Worm (Caenorhabditis elegans) whole organism, L1 larva: ENCODE results near the gene msa-1.

Experiments
- C04F5.9 ChIP-seq: sonication (generic microtip); optimal IDR thresholded peaks from 2 replicates; lab custom pipeline; 2016; ENCODE audit warnings: missing genetic modification characterization, missing compliant biosample characterization
- aha-1 ChIP-seq: fragments of 150-350 bp; optimal IDR thresholded peaks from 2 replicates; lab custom pipeline; 2014; ENCODE audit warnings: missing biosample characterization, missing genetic modification characterization
- alr-1 ChIP-seq: fragments of 200-800 bp; sonication (Bioruptor generic); optimal IDR thresholded peaks from 2 replicates; lab custom pipeline; 2018; ENCODE audit warnings: borderline replicate concordance, mild to moderate bottlenecking, missing genetic modification characterization, missing compliant biosample characterization
- aly-2 ChIP-seq: fragments of 150-350 bp; optimal IDR thresholded peaks from 2 replicates; lab custom pipeline; 2014; ENCODE audit warnings: missing biosample characterization, missing genetic modification characterization
- ama-1 ChIP-seq: fragments of 150-350 bp; optimal IDR thresholded peaks from 2 replicates; lab custom pipeline; 2014
- ceh-63 ChIP-seq: fragments of 200-800 bp; sonication (Bioruptor generic); optimal IDR thresholded peaks from 2 replicates; lab custom pipeline; 2018; ENCODE audit warnings: mild to moderate bottlenecking, missing genetic modification characterization, missing compliant biosample characterization
- ceh-82 ChIP-seq, 3 experiments: fragments of 150-350 bp in 1 of 3; sonication (generic microtip) in 2 of 3; optimal IDR thresholded peaks; 2 replicates each; lab custom pipeline; 2014 to 2017; ENCODE audit warnings: missing biosample characterization in 3 of 3, missing genetic modification characterization in 3 of 3
- ceh-88 ChIP-seq: fragments of 200-800 bp; sonication (Bioruptor generic); IDR thresholded peaks from 2 replicates; pipeline ENCODE4 v1.3.6; 2022; ENCODE audit warnings: missing genetic modification characterization, missing compliant biosample characterization
- ceh-90 ChIP-seq: sonication (generic microtip); optimal IDR thresholded peaks from 2 replicates; lab custom pipeline; 2016; ENCODE audit warnings: missing genetic modification characterization, missing compliant biosample characterization
- dpl-1 ChIP-seq, 3 experiments: fragments of 150-350 bp in 2 of 3; sonication (generic microtip) in 1 of 3; optimal IDR thresholded peaks; 2 replicates each; lab custom pipeline; 2014 to 2017; ENCODE audit warnings: missing biosample characterization in 3 of 3, missing genetic modification characterization in 3 of 3, missing genetic modification reagents in 3 of 3
- dsc-1 ChIP-seq: sonication (generic microtip); optimal IDR thresholded peaks from 2 replicates; lab custom pipeline; 2016; ENCODE audit warnings: mild to moderate bottlenecking, missing genetic modification characterization, missing compliant biosample characterization
- efl-1 ChIP-seq, 4 experiments: fragments of 150-350 bp; optimal IDR thresholded peaks in 3 of 4; peaks in 1 of 4; 1 replicate in 1 of 4; 2 replicates in 3 of 4; lab custom pipeline; 2014; ENCODE audit warnings: missing biosample characterization in 2 of 4, missing genetic modification characterization in 2 of 4, missing genetic modification reagents in 2 of 4
- egl-27 ChIP-seq, 2 experiments: fragments of 150-350 bp in 1 of 2; sonication (generic microtip); optimal IDR thresholded peaks; 3 replicates each; lab custom pipeline; 2017 to 2018; ENCODE audit warnings: missing biosample characterization in 2 of 2, missing genetic modification characterization in 2 of 2, missing genetic modification reagents in 2 of 2
- elt-2 ChIP-seq: sonication (generic microtip); optimal IDR thresholded peaks from 2 replicates; lab custom pipeline; 2016; ENCODE audit warnings: missing genetic modification characterization, mild to moderate bottlenecking, inconsistent platforms, missing compliant biosample characterization, missing genetic modification reagents
- fkh-10 ChIP-seq: sonication (generic microtip); optimal IDR thresholded peaks from 2 replicates; lab custom pipeline; 2017; ENCODE audit warnings: missing biosample characterization, missing genetic modification reagents, missing genetic modification characterization
- fkh-8 ChIP-seq: sonication (generic microtip); optimal IDR thresholded peaks from 2 replicates; lab custom pipeline; 2016; ENCODE audit warnings: mild to moderate bottlenecking, missing genetic modification characterization, missing compliant biosample characterization
- fos-1 ChIP-seq: fragments of 150-350 bp; optimal IDR thresholded peaks from 2 replicates; lab custom pipeline; 2014; ENCODE audit warnings: missing biosample characterization, missing genetic modification characterization
- grh-1 ChIP-seq: fragments of 200-800 bp; sonication (Bioruptor generic); IDR thresholded peaks from 2 replicates; pipeline ENCODE4 v1.3.6; 2022; ENCODE audit warnings: missing genetic modification reagents, missing genetic modification characterization, missing compliant biosample characterization
- hpl-2 ChIP-seq: fragments of 150-350 bp; optimal IDR thresholded peaks from 2 replicates; lab custom pipeline; 2014; ENCODE audit warnings: missing biosample characterization, missing genetic modification reagents, missing genetic modification characterization
- irx-1 ChIP-seq: sonication (generic microtip); optimal IDR thresholded peaks from 2 replicates; lab custom pipeline; 2016; ENCODE audit warnings: missing genetic modification characterization, missing compliant biosample characterization
- lin-13 ChIP-seq: fragments of 150-350 bp; optimal IDR thresholded peaks from 2 replicates; lab custom pipeline; 2014; ENCODE audit warnings: missing biosample characterization, missing genetic modification reagents, missing genetic modification characterization
- lin-35 ChIP-seq, 2 experiments: fragments of 150-350 bp; optimal IDR thresholded peaks; 2 replicates each; lab custom pipeline; 2014; ENCODE audit warnings: missing biosample characterization in 2 of 2, missing genetic modification characterization in 2 of 2, missing genetic modification reagents in 2 of 2
- lin-39 ChIP-seq: fragments of 150-350 bp; optimal IDR thresholded peaks from 2 replicates; lab custom pipeline; 2014; ENCODE audit warnings: missing biosample characterization, missing genetic modification reagents, missing genetic modification characterization
- lir-3 ChIP-seq: sonication (generic microtip); optimal IDR thresholded peaks from 2 replicates; lab custom pipeline; 2016; ENCODE audit warnings: mild to moderate bottlenecking, missing genetic modification characterization, moderate library complexity, missing compliant biosample characterization; ENCODE audit not compliant: poor library complexity
- lsy-2 ChIP-seq, 2 experiments: fragments of 150-350 bp; optimal IDR thresholded peaks; 2 replicates each; lab custom pipeline; 2014; ENCODE audit warnings: missing biosample characterization in 2 of 2, missing genetic modification characterization in 2 of 2
- mdl-1 ChIP-seq, 2 experiments: fragments of 150-350 bp; optimal IDR thresholded peaks; 2 replicates each; lab custom pipeline; 2014 to 2017; ENCODE audit warnings: missing biosample characterization in 2 of 2, missing genetic modification characterization in 2 of 2, inconsistent platforms in 1 of 2
- mep-1 ChIP-seq: fragments of 150-350 bp; optimal IDR thresholded peaks from 2 replicates; lab custom pipeline; 2014; ENCODE audit warnings: missing biosample characterization, missing genetic modification characterization
- nhr-11 ChIP-seq: fragments of 150-350 bp; optimal IDR thresholded peaks from 2 replicates; lab custom pipeline; 2014; ENCODE audit warnings: missing biosample characterization, missing genetic modification characterization
- nhr-19 ChIP-seq: fragments of 200-800 bp; sonication (Bioruptor generic); conservative IDR thresholded peaks from 2 replicates; pipeline ENCODE4 v1.3.6; 2022; ENCODE audit warnings: missing genetic modification characterization, missing compliant biosample characterization
- nhr-20 ChIP-seq: sonication (generic microtip); optimal IDR thresholded peaks from 2 replicates; lab custom pipeline; 2016; ENCODE audit warnings: mild to moderate bottlenecking, missing genetic modification characterization, missing compliant biosample characterization
- nhr-84 ChIP-seq: sonication (generic microtip); optimal IDR thresholded peaks from 2 replicates; lab custom pipeline; 2017; ENCODE audit warnings: missing biosample characterization, missing genetic modification characterization
- nhr-85 ChIP-seq: sonication (generic microtip); peaks from one replicate; lab custom pipeline; 2016; ENCODE audit warnings: missing genetic modification characterization, inconsistent platforms, missing compliant biosample characterization
- pag-3 ChIP-seq: sonication (generic microtip); optimal IDR thresholded peaks from 2 replicates; lab custom pipeline; 2017; ENCODE audit warnings: missing genetic modification characterization, mild to moderate bottlenecking, missing compliant biosample characterization, antibody characterized with exemption, borderline replicate concordance; ENCODE audit not compliant: insufficient read depth
- pax-3 ChIP-seq: fragments of 200-800 bp; sonication (Bioruptor generic); optimal IDR thresholded peaks from 2 replicates; lab custom pipeline; 2018; ENCODE audit warnings: mild to moderate bottlenecking, missing genetic modification characterization, moderate library complexity, missing compliant biosample characterization
- skn-1 ChIP-seq: fragments of 150-350 bp; optimal IDR thresholded peaks from 2 replicates; lab custom pipeline; 2014; ENCODE audit warnings: missing biosample characterization, missing genetic modification characterization
- snpc-4 ChIP-seq: fragments of 150-350 bp; optimal IDR thresholded peaks from 2 replicates; lab custom pipeline; 2014; ENCODE audit warnings: missing biosample characterization, missing genetic modification characterization
- sox-4 ChIP-seq: sonication (generic microtip); optimal IDR thresholded peaks from 2 replicates; lab custom pipeline; 2016; ENCODE audit warnings: missing genetic modification characterization, missing compliant biosample characterization
- sup-37 ChIP-seq: fragments of 200-800 bp; sonication (Bioruptor generic); optimal IDR thresholded peaks from 2 replicates; lab custom pipeline; 2018; ENCODE audit warnings: mild to moderate bottlenecking, missing genetic modification characterization, missing compliant biosample characterization
- tbx-2 ChIP-seq: sonication (generic microtip); optimal IDR thresholded peaks from 2 replicates; lab custom pipeline; 2016; ENCODE audit warnings: missing genetic modification characterization, missing compliant biosample characterization
- tlp-1 ChIP-seq: fragments of 150-350 bp; optimal IDR thresholded peaks from 2 replicates; lab custom pipeline; 2014; ENCODE audit warnings: missing biosample characterization, missing genetic modification characterization
- unc-130 ChIP-seq: fragments of 150-350 bp; optimal IDR thresholded peaks from 2 replicates; lab custom pipeline; 2017; ENCODE audit warnings: missing biosample characterization, missing genetic modification characterization, inconsistent platforms
- unc-98 ChIP-seq: fragments of 200-800 bp; sonication (Bioruptor generic); IDR thresholded peaks from 2 replicates; pipeline ENCODE4 v1.3.6; 2022; ENCODE audit warnings: missing genetic modification characterization, missing compliant biosample characterization
- zag-1 ChIP-seq: fragments of 150-350 bp; optimal IDR thresholded peaks from 2 replicates; lab custom pipeline; 2014; ENCODE audit warnings: missing biosample characterization, missing genetic modification characterization
- ztf-11 ChIP-seq, 2 experiments: sonication (generic microtip); optimal IDR thresholded peaks; 2 replicates each; lab custom pipeline; 2016 to 2017; ENCODE audit warnings: missing genetic modification characterization in 2 of 2, missing biosample characterization in 1 of 2, missing compliant biosample characterization in 1 of 2
- ztf-4 ChIP-seq: fragments of 150-350 bp; optimal IDR thresholded peaks from 2 replicates; lab custom pipeline; 2014; ENCODE audit warnings: missing biosample characterization, missing genetic modification characterization

msa-1 gene

ce11 chrIV:9117700-9118099 is 29.3 kb downstream of the msa-1 start:
- TF ChIP-seq skn-1 (tag; lab: Kevin White, UChicago) (no peak), lir-3 (tag; lab: Kevin White, UChicago) (no peak), nhr-19 (GFP tag; lab: Robert Waterston, UW) (no peak), ceh-63 (GFP tag; lab: Kevin White, UChicago) (no peak), sox-4 (tag; lab: Kevin White, UChicago) (no peak), fos-1 (tag; lab: Kevin White, UChicago) (no peak), nhr-11 (tag; lab: Kevin White, UChicago) (no peak), efl-1 (optimal IDR thresholded peaks at IDR 0.05; lab: Kevin White, UChicago) (no peak), efl-1 (GFP tag; optimal IDR thresholded peaks at IDR 0.05 in 1 of 2; lab: Kevin White, UChicago) (no peak), C04F5.9 (tag; lab: Kevin White, UChicago) (no peak), ztf-11 (tag; optimal IDR thresholded peaks at IDR 0.05; lab: Kevin White, UChicago) (no peak), elt-2 (tag; lab: Kevin White, UChicago) (no peak), nhr-20 (tag; lab: Kevin White, UChicago) (no peak), grh-1 (no peak), egl-27 (tag; optimal IDR thresholded peaks at IDR 0.05; lab: Kevin White, UChicago) (no peak), pag-3 (tag; lab: Kevin White, UChicago) (no peak), lin-39 (no peak)

- TF ChIP-seq unc-98 (GFP tag; lab: Robert Waterston, UW) (no peak), efl-1 (optimal IDR thresholded peaks at IDR 0.05; lab: Kevin White, UChicago) (no peak), efl-1 (GFP tag; optimal IDR thresholded peaks at IDR 0.05 in 1 of 2; lab: Kevin White, UChicago) (peak in 1 of 2 experiments; percentile 42), elt-2 (tag; lab: Kevin White, UChicago) (peak; percentile 41)
Measured at ce11 chrIV:9118348-9118747, 30.0 kb downstream of the msa-1 start.

DNA sequence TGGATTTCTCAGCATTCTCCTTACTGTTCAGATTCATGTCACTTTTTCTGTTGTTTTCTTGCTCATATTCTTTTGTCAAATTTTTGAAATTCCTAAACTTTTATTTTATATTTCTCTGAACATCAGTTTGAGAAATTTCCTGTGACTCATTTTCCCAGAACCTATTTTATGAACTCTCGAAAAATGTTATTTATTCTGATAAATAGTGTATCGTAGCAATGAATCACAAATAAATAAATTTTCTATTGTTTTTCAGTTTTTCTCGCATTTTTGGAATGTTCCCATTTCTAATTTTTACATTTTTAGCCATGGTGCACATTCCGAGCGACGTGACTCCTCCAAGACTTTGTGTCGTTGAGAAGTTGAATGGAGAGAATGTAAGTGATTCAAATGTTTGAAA is 30.4 kb downstream of the msa-1 start, which contains the start of gene nrfl-1:
Gene nrfl-1, plus strand, starts transcription at position 301 of the 400 bp plus-strand sequence.
- no peak for TF ChIP-seq pax-3
- no peak for TF ChIP-seq dsc-1 (tag; lab: Kevin White, UChicago)
- TF ChIP-seq ztf-4 (tag; lab: Kevin White, UChicago): no peak
- no peak for TF ChIP-seq aha-1 (tag; lab: Kevin White, UChicago)
- no peak for TF ChIP-seq nhr-20 (tag; lab: Kevin White, UChicago)
- TF ChIP-seq dpl-1 (GFP tag; optimal IDR thresholded peaks at IDR 0.05; lab: Kevin White, UChicago): no peak
- TF ChIP-seq fkh-8 (tag; lab: Kevin White, UChicago): no peak
- no peak for TF ChIP-seq egl-27 (tag; optimal IDR thresholded peaks at IDR 0.05; lab: Kevin White, UChicago)

ce11 chrIV:9120220-9120619 is 31.8 kb downstream of the msa-1 start:
- no peak for TF ChIP-seq nhr-85 (tag; lab: Kevin White, UChicago)
- TF ChIP-seq ceh-90 (tag; lab: Kevin White, UChicago): no peak
- TF ChIP-seq nhr-84 (tag; lab: Kevin White, UChicago): no peak
- TF ChIP-seq unc-130 (tag; lab: Kevin White, UChicago): no peak
- TF ChIP-seq lin-39: no peak
- no peak for TF ChIP-seq ama-1
- TF ChIP-seq aly-2 (tag; lab: Kevin White, UChicago): no peak
- no peak for TF ChIP-seq pax-3
- no peak for TF ChIP-seq fkh-10 (GFP tag; lab: Kevin White, UChicago)
- TF ChIP-seq alr-1: no peak
- TF ChIP-seq tlp-1 (tag; lab: Kevin White, UChicago): no peak
- no peak for TF ChIP-seq mdl-1 (tag; optimal IDR thresholded peaks at IDR 0.05; lab: Kevin White, UChicago)
- TF ChIP-seq aha-1 (tag; lab: Kevin White, UChicago): no peak

DNA sequence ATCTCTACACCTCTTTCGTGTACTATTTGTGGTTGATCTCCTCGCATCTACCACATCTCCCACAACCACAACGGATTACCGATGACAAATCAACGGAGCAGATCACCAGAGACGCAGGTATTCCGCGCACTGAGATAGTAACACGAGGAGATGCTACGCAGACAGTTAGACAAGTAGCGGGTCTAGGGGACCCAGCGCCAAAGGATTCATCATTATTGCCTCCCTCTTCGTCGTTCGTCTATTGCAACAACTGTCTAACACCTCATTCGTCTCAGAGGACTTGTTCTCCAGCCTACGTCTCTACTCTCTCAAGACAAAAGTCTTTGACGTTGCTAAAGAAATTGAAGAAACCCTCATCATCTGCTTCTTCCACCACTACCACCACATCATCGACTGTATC is 33.2 kb downstream of the msa-1 start:
- peak; percentile 17 for TF ChIP-seq fos-1 (tag; lab: Kevin White, UChicago)
- peak; percentile 27 to 64 for TF ChIP-seq lsy-2 (tag; optimal IDR thresholded peaks at IDR 0.05; lab: Kevin White, UChicago)
- TF ChIP-seq efl-1 (optimal IDR thresholded peaks at IDR 0.05; lab: Kevin White, UChicago): peak; percentile 56 to 65
- no peak for TF ChIP-seq efl-1 (GFP tag; optimal IDR thresholded peaks at IDR 0.05 in 1 of 2; lab: Kevin White, UChicago)
- TF ChIP-seq mep-1: peak; percentile 72
- no peak for TF ChIP-seq sup-37 (GFP tag; lab: Kevin White, UChicago)
- no peak for TF ChIP-seq ceh-88 (GFP tag; lab: Robert Waterston, UW)
- TF ChIP-seq ceh-90 (tag; lab: Kevin White, UChicago): no peak
- TF ChIP-seq snpc-4 (tag; lab: Kevin White, UChicago): no peak
- no peak for TF ChIP-seq irx-1 (tag; lab: Kevin White, UChicago)
- peak in 2 of 3 experiments; percentile 8 to 25 for TF ChIP-seq ceh-82 (tag; optimal IDR thresholded peaks at IDR 0.05; lab: Kevin White, UChicago)
- peak; percentile 58 for TF ChIP-seq lin-13 (GFP tag; lab: Kevin White, UChicago)
- peak; percentile 57 for TF ChIP-seq tbx-2 (tag; lab: Kevin White, UChicago)
- TF ChIP-seq zag-1 (tag; lab: Kevin White, UChicago): no peak
- TF ChIP-seq lin-35 (GFP tag; optimal IDR thresholded peaks at IDR 0.05; lab: Kevin White, UChicago): peak; percentile 33 to 48
- no peak for TF ChIP-seq hpl-2 (GFP tag; lab: Kevin White, UChicago)
